Worm (Caenorhabditis elegans) whole organism, L1 larva: ENCODE data around the gene K10C2.2.

Experiments
- ceh-82 ChIP-seq, 3 experiments: fragments of 150-350 bp in 1 of 3; sonication (generic microtip) in 2 of 3; optimal IDR thresholded peaks; 2 replicates each; lab custom pipeline; 2014 to 2017; ENCODE audit warnings: missing biosample characterization in 3 of 3, missing genetic modification characterization in 3 of 3
- ceh-90 ChIP-seq: sonication (generic microtip); optimal IDR thresholded peaks from 2 replicates; lab custom pipeline; 2016; ENCODE audit warnings: missing genetic modification characterization, missing compliant biosample characterization
- dpl-1 ChIP-seq, 3 experiments: fragments of 150-350 bp in 2 of 3; sonication (generic microtip) in 1 of 3; optimal IDR thresholded peaks; 2 replicates each; lab custom pipeline; 2014 to 2017; ENCODE audit warnings: missing biosample characterization in 3 of 3, missing genetic modification characterization in 3 of 3, missing genetic modification reagents in 3 of 3
- fkh-4 ChIP-seq: sonication (generic microtip); optimal IDR thresholded peaks from 2 replicates; lab custom pipeline; 2016; ENCODE audit warnings: missing compliant biosample characterization, missing genetic modification characterization, borderline replicate concordance
- hpl-2 ChIP-seq: fragments of 150-350 bp; optimal IDR thresholded peaks from 2 replicates; lab custom pipeline; 2014; ENCODE audit warnings: missing biosample characterization, missing genetic modification reagents, missing genetic modification characterization
- lin-13 ChIP-seq: fragments of 150-350 bp; optimal IDR thresholded peaks from 2 replicates; lab custom pipeline; 2014; ENCODE audit warnings: missing biosample characterization, missing genetic modification reagents, missing genetic modification characterization
- mdl-1 ChIP-seq, 2 experiments: fragments of 150-350 bp; optimal IDR thresholded peaks; 2 replicates each; lab custom pipeline; 2014 to 2017; ENCODE audit warnings: missing biosample characterization in 2 of 2, missing genetic modification characterization in 2 of 2, inconsistent platforms in 1 of 2
- nhr-77 ChIP-seq: fragments of 150-350 bp; optimal IDR thresholded peaks from 2 replicates; lab custom pipeline; 2014; ENCODE audit warnings: missing biosample characterization, missing genetic modification characterization
- rnt-1 ChIP-seq: sonication (generic microtip); optimal IDR thresholded peaks from 2 replicates; lab custom pipeline; 2016; ENCODE audit warnings: mild to moderate bottlenecking, missing genetic modification characterization, moderate library complexity, missing compliant biosample characterization
- skn-1 ChIP-seq: fragments of 150-350 bp; optimal IDR thresholded peaks from 2 replicates; lab custom pipeline; 2014; ENCODE audit warnings: missing biosample characterization, missing genetic modification characterization
- sox-4 ChIP-seq: sonication (generic microtip); optimal IDR thresholded peaks from 2 replicates; lab custom pipeline; 2016; ENCODE audit warnings: missing genetic modification characterization, missing compliant biosample characterization

DNA sequence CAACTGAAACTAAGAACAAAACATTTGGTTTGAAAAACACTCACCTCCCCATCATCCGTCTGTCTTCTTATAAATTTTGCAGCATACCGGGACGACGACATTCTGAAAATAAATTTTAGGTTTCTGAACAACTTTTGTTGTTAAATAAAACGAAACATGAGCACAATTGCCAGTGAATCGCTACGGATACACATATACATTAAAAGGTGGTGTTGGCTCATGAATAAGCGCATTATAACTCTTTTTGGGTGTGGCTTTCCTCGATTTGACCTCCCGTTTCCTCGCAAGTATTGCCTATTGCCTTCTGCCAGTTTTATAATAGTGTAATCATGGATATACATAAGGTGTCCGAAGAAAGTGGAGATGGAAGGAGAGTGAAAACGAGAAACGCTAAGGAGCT, 42.1 kb downstream of the K10C2.2 start, which contains the start of gene igcm-2:
- no peak for TF ChIP-seq skn-1
- TF ChIP-seq ceh-90 (tag; lab: Kevin White, UChicago): no peak
- no peak for TF ChIP-seq lin-13
- no peak for TF ChIP-seq ceh-82 (tag; optimal IDR thresholded peaks at IDR 0.05; lab: Kevin White, UChicago)
- TF ChIP-seq dpl-1 (GFP tag; optimal IDR thresholded peaks at IDR 0.05; lab: Kevin White, UChicago): no peak
- TF ChIP-seq nhr-77 (tag; lab: Kevin White, UChicago): no peak
- no peak for TF ChIP-seq mdl-1 (tag; optimal IDR thresholded peaks at IDR 0.05; lab: Kevin White, UChicago)
- TF ChIP-seq rnt-1: no peak
- no peak for TF ChIP-seq sox-4
- no peak for TF ChIP-seq hpl-2
- TF ChIP-seq fkh-4 (tag; lab: Kevin White, UChicago): no peak
